Fruit fly (Drosophila melanogaster) whole organism, embryonic: ENCODE results near the gene CG43064.

Experiments used
- CG10274 ChIP-seq: fragments of 200-800 bp; sonication (Bioruptor generic); optimal IDR thresholded peaks from 3 replicates; lab custom pipeline; 2017; ENCODE audit warnings: missing biosample characterization, mild to moderate bottlenecking, missing genetic modification characterization
- CG11696 ChIP-seq: fragments of 200-800 bp; sonication (Bioruptor generic); IDR thresholded peaks from 2 replicates; pipeline ENCODE4 v1.3.6; 2022; ENCODE audit warnings: missing biosample characterization, missing genetic modification characterization
- CG14014 ChIP-seq: fragments of 200-800 bp; sonication (Bioruptor generic); IDR thresholded peaks from 2 replicates; pipeline ENCODE4 v1.3.6; 2022; ENCODE audit warnings: missing biosample characterization, missing genetic modification characterization
- CG1529 ChIP-seq: fragments of 200-800 bp; sonication (Bioruptor generic); optimal IDR thresholded peaks from 3 replicates; lab custom pipeline; 2018; ENCODE audit warnings: missing biosample characterization, missing genetic modification characterization
- CG1603 ChIP-seq: fragments of 200-800 bp; sonication (Bioruptor generic); optimal IDR thresholded peaks from 2 replicates; lab custom pipeline; 2019; ENCODE audit warnings: missing biosample characterization, mild to moderate bottlenecking, missing genetic modification characterization, moderate library complexity
- CG17328 ChIP-seq: fragments of 200-800 bp; sonication (Bioruptor generic); IDR thresholded peaks from 2 replicates; pipeline ENCODE4 v1.3.6; 2022; ENCODE audit warnings: missing biosample characterization, missing genetic modification characterization
- CG2202 ChIP-seq: fragments of 200-800 bp; sonication (Bioruptor generic); optimal IDR thresholded peaks from 2 replicates; lab custom pipeline; 2018; ENCODE audit warnings: missing biosample characterization, mild to moderate bottlenecking, missing genetic modification characterization
- CG3407 ChIP-seq: fragments of 200-800 bp; sonication (Bioruptor generic); optimal IDR thresholded peaks from 2 replicates; lab custom pipeline; 2018; ENCODE audit warnings: missing biosample characterization, mild to moderate bottlenecking, missing genetic modification characterization
- CG5245 ChIP-seq: fragments of 200-800 bp; sonication (Bioruptor generic); optimal IDR thresholded peaks from 3 replicates; lab custom pipeline; 2016; ENCODE audit warnings: missing biosample characterization, missing genetic modification characterization
- Chrac-16 ChIP-seq: fragments of 200-800 bp; sonication (Bioruptor generic); optimal IDR thresholded peaks from 3 replicates; lab custom pipeline; 2016; ENCODE audit warnings: missing biosample characterization, missing genetic modification characterization
- CoRest ChIP-seq: fragments of 200-800 bp; sonication (Bioruptor generic); optimal IDR thresholded peaks from 3 replicates; lab custom pipeline; 2018; ENCODE audit warnings: missing biosample characterization, mild to moderate bottlenecking, missing genetic modification characterization, moderate library complexity
- E2f2 ChIP-seq: fragments of 200-800 bp; sonication (Bioruptor generic); IDR thresholded peaks from 2 replicates; pipeline ENCODE4 v1.3.6; 2022; ENCODE audit warnings: missing biosample characterization, missing genetic modification characterization
- ERR ChIP-seq: fragments of 200-800 bp; sonication (Bioruptor generic); optimal IDR thresholded peaks from 2 replicates; lab custom pipeline; 2016; ENCODE audit warnings: missing biosample characterization, missing genetic modification characterization
- Fer2 ChIP-seq: fragments of 200-800 bp; sonication (Bioruptor generic); optimal IDR thresholded peaks from 2 replicates; lab custom pipeline; 2018; ENCODE audit warnings: missing biosample characterization, mild to moderate bottlenecking, missing genetic modification characterization, moderate library complexity
- Fer3 ChIP-seq: fragments of 200-800 bp; sonication (Bioruptor generic); optimal IDR thresholded peaks from 2 replicates; lab custom pipeline; 2018; ENCODE audit warnings: missing biosample characterization, mild to moderate bottlenecking, missing genetic modification characterization, moderate library complexity
- H2.0 ChIP-seq: fragments of 200-800 bp; sonication (Bioruptor generic); IDR thresholded peaks from 2 replicates; pipeline ENCODE4 v1.3.6; 2022; ENCODE audit warnings: missing biosample characterization, missing genetic modification characterization
- HLH4C ChIP-seq: fragments of 200-800 bp; sonication (Bioruptor generic); IDR thresholded peaks from 3 replicates; pipeline ENCODE4 v1.3.6; 2022; ENCODE audit warnings: missing biosample characterization, missing genetic modification characterization; ENCODE audit not compliant: partially characterized antibody
- Hand ChIP-seq: fragments of 200-800 bp; sonication (Bioruptor generic); optimal IDR thresholded peaks from 2 replicates; lab custom pipeline; 2017; ENCODE audit warnings: mild to moderate bottlenecking, missing biosample characterization, missing genetic modification reagents, missing genetic modification characterization
- Hmx ChIP-seq: fragments of 200-800 bp; sonication (Bioruptor generic); optimal IDR thresholded peaks from 2 replicates; lab custom pipeline; 2016; ENCODE audit warnings: missing biosample characterization, missing genetic modification characterization
- Hr78 ChIP-seq, 2 experiments: fragments of 200-800 bp in 1 of 2; fragments of >200 bp in 1 of 2; sonication (Bioruptor generic) in 1 of 2; optimal IDR thresholded peaks; 2 replicates each; lab custom pipeline; 2017 to 2019; ENCODE audit warnings: missing biosample characterization in 2 of 2, missing genetic modification characterization in 2 of 2, mild to moderate bottlenecking in 1 of 2, moderate library complexity in 1 of 2
- NfI ChIP-seq: fragments of 200-800 bp; sonication (Bioruptor generic); optimal IDR thresholded peaks from 3 replicates; lab custom pipeline; 2018; ENCODE audit warnings: missing biosample characterization, mild to moderate bottlenecking, missing genetic modification characterization, moderate library complexity
- Optix ChIP-seq: fragments of 200-800 bp; sonication (Bioruptor generic); IDR thresholded peaks from 3 replicates; pipeline ENCODE4 v1.3.6; 2022; ENCODE audit warnings: missing biosample characterization, missing genetic modification characterization
- Sry-β ChIP-seq: fragments of 200-800 bp; sonication (Bioruptor generic); optimal IDR thresholded peaks from 2 replicates; lab custom pipeline; 2018; ENCODE audit warnings: missing biosample characterization, mild to moderate bottlenecking, missing genetic modification characterization, moderate library complexity
- Tbp ChIP-seq: fragments of >200 bp; optimal IDR thresholded peaks from 2 replicates; lab custom pipeline; 2018; ENCODE audit warnings: missing biosample characterization, missing genetic modification characterization
- Trl ChIP-seq, 3 experiments: fragments of >200 bp in 2 of 3; fragments of 200-800 bp in 1 of 3; sonication (Bioruptor generic) in 1 of 3; optimal IDR thresholded peaks; 2 replicates in 1 of 3; 3 replicates in 2 of 3; lab custom pipeline; 2016 to 2017; ENCODE audit warnings: missing biosample characterization in 1 of 3, missing genetic modification characterization in 1 of 3
- Xbp1 ChIP-seq: fragments of 200-800 bp; sonication (Bioruptor generic); optimal IDR thresholded peaks from 3 replicates; lab custom pipeline; 2016; ENCODE audit warnings: missing biosample characterization, mild to moderate bottlenecking, missing genetic modification characterization
- ac ChIP-seq: fragments of 200-800 bp; sonication (Bioruptor generic); optimal IDR thresholded peaks from 3 replicates; lab custom pipeline; 2017; ENCODE audit warnings: missing biosample characterization, mild to moderate bottlenecking, missing genetic modification characterization
- caup ChIP-seq: fragments of 200-800 bp; sonication (Bioruptor generic); optimal IDR thresholded peaks from 3 replicates; lab custom pipeline; 2017; ENCODE audit warnings: missing biosample characterization, mild to moderate bottlenecking, missing genetic modification characterization, moderate library complexity; ENCODE audit not compliant: severe bottlenecking
- cg ChIP-seq: fragments of 200-800 bp; sonication (Bioruptor generic); optimal IDR thresholded peaks from 3 replicates; lab custom pipeline; 2019; ENCODE audit warnings: missing biosample characterization, mild to moderate bottlenecking, missing genetic modification characterization, moderate library complexity
- chn ChIP-seq: fragments of 200-800 bp; sonication (Bioruptor generic); optimal IDR thresholded peaks from 2 replicates; lab custom pipeline; 2016; ENCODE audit warnings: missing biosample characterization, missing genetic modification characterization
- dati ChIP-seq: fragments of 200-800 bp; sonication (Bioruptor generic); IDR thresholded peaks from 2 replicates; pipeline ENCODE4 v1.3.6; 2022; ENCODE audit warnings: missing biosample characterization, missing genetic modification characterization
- fd102C ChIP-seq: fragments of 200-800 bp; sonication (Bioruptor generic); optimal IDR thresholded peaks from 2 replicates; lab custom pipeline; 2018; ENCODE audit warnings: missing biosample characterization, mild to moderate bottlenecking, missing genetic modification characterization, moderate library complexity
- gce ChIP-seq: fragments of 200-800 bp; sonication (Bioruptor generic); IDR thresholded peaks from 3 replicates; pipeline ENCODE4 v1.3.6; 2022; ENCODE audit warnings: missing biosample characterization, missing genetic modification characterization
- hkb ChIP-seq, 2 experiments: fragments of 200-800 bp in 1 of 2; fragments of >200 bp in 1 of 2; sonication (Bioruptor generic) in 1 of 2; IDR thresholded peaks in 1 of 2; optimal IDR thresholded peaks in 1 of 2; 2 replicates each; pipeline versions ENCODE4 v1.3.6 to Lab custom; 2017 to 2022; ENCODE audit warnings: missing biosample characterization in 1 of 2, missing genetic modification characterization in 1 of 2
- kah ChIP-seq: fragments of 200-800 bp; sonication (Bioruptor generic); optimal IDR thresholded peaks from 2 replicates; lab custom pipeline; 2018; ENCODE audit warnings: missing biosample characterization, mild to moderate bottlenecking, missing genetic modification characterization
- kay ChIP-seq: fragments of 200-800 bp; sonication (Bioruptor generic); optimal IDR thresholded peaks from 2 replicates; lab custom pipeline; 2016; ENCODE audit warnings: missing biosample characterization, missing genetic modification characterization
- kni ChIP-seq: fragments of 200-800 bp; sonication (Bioruptor generic); optimal IDR thresholded peaks from 3 replicates; lab custom pipeline; 2017; ENCODE audit warnings: mild to moderate bottlenecking, missing biosample characterization, missing genetic modification reagents, missing genetic modification characterization
- lab ChIP-seq: fragments of 200-800 bp; sonication (Bioruptor generic); optimal IDR thresholded peaks from 3 replicates; lab custom pipeline; 2017; ENCODE audit warnings: missing biosample characterization, missing genetic modification characterization, mild to moderate bottlenecking, moderate library complexity, missing genetic modification reagents
- lov ChIP-seq, 2 experiments: fragments of 200-800 bp in 1 of 2; fragments of >200 bp in 1 of 2; sonication (Bioruptor generic) in 1 of 2; IDR thresholded peaks in 1 of 2; optimal IDR thresholded peaks in 1 of 2; 2 replicates in 1 of 2; 3 replicates in 1 of 2; pipeline versions ENCODE4 v1.3.6 to Lab custom; 2017 to 2022; ENCODE audit warnings: missing biosample characterization in 1 of 2, missing genetic modification characterization in 1 of 2
- ranshi ChIP-seq: fragments of 200-800 bp; sonication (Bioruptor generic); IDR thresholded peaks from 2 replicates; pipeline ENCODE4 v1.3.6; 2022; ENCODE audit warnings: missing biosample characterization, missing genetic modification characterization
- repo ChIP-seq: fragments of 200-800 bp; sonication (Bioruptor generic); optimal IDR thresholded peaks from 2 replicates; lab custom pipeline; 2016; ENCODE audit warnings: missing biosample characterization, missing genetic modification characterization
- run ChIP-seq: fragments of 200-800 bp; sonication (Bioruptor generic); optimal IDR thresholded peaks from 3 replicates; lab custom pipeline; 2018; ENCODE audit warnings: missing biosample characterization, mild to moderate bottlenecking, missing genetic modification characterization
- so ChIP-seq: fragments of 200-800 bp; sonication (Bioruptor generic); IDR thresholded peaks from 3 replicates; pipeline ENCODE4 v1.3.6; 2022; ENCODE audit warnings: missing biosample characterization, missing genetic modification characterization
- tll ChIP-seq, 2 experiments: fragments of 200-800 bp in 1 of 2; fragments of >200 bp in 1 of 2; sonication (Bioruptor generic) in 1 of 2; optimal IDR thresholded peaks; 2 replicates each; lab custom pipeline; 2017 to 2019; ENCODE audit warnings: missing biosample characterization in 2 of 2, missing genetic modification characterization in 2 of 2, mild to moderate bottlenecking in 1 of 2, moderate library complexity in 1 of 2
- unc-4 ChIP-seq: fragments of 200-800 bp; sonication (Bioruptor generic); IDR thresholded peaks from 2 replicates; pipeline ENCODE4 v1.3.6; 2022; ENCODE audit warnings: missing biosample characterization, missing genetic modification characterization; ENCODE audit not compliant: partially characterized antibody
- vnd ChIP-seq: fragments of 200-800 bp; sonication (Bioruptor generic); IDR thresholded peaks from 3 replicates; pipeline ENCODE4 v1.3.6; 2022; ENCODE audit warnings: missing biosample characterization, missing genetic modification characterization; ENCODE audit not compliant: partially characterized antibody

CG43064 gene

DNA sequence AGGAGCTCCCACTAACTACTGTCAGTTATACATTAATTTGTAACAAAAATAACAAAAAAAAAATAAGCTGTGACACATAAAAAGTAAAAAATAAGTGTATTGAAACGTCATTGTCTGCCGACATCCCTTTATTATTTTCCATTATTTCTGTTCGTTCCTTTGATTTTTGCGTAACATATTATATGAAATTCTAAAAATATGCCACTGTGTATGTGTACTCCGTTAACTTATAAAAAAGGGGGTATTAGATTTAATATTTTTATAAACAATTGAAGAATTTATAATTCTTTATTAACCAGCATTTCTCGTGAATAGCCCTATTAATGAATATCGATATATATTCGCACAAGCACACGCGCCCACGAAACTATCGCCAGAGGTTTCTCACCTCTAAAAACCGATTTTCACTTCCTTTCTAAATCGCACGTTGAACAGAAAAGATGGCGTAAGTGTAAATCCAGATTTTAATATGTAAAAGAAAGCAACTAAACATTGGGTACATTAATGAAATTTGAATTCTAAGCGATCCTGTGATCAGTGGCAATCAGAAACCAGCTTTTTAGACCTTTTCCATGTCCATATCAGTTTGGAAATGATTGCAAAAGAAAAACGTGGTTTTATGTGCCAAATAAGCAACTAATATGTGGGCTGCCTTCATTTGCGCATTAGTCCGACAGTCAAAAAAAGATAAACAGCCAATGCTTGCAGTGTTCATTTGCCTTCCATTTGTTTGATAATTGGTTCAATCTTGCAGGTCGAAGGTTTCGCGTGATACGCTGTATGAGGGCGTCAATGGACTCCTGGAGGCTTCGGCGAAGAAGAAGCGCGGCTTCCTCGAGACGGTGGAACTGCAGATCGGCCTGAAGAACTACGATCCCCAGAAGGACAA is 13.8 kb downstream of the CG43064 start, which contains the start of gene RpL10Ab (continued):
- no peak for TF ChIP-seq Trl (optimal IDR thresholded peaks at IDR 0.05; lab: Kevin White, UChicago)
- peak; percentile 54 for TF ChIP-seq Trl (GFP tag; optimal IDR thresholded peaks at IDR 0.05; lab: Kevin White, UChicago)
- peak; percentile 8; the same call in 1 of the 3 replicates for TF ChIP-seq so
- TF ChIP-seq Tbp (GFP tag; lab: Kevin White, UChicago), result no peak
- TF ChIP-seq Sry-β, result peak; percentile 24
- no peak for TF ChIP-seq kay (GFP tag; lab: Kevin White, UChicago)
- TF ChIP-seq lov (optimal IDR thresholded peaks at IDR 0.05; lab: Kevin White, UChicago), result no peak
- TF ChIP-seq lov (GFP tag; IDR thresholded peaks at IDR 0.05; lab: Robert Waterston, UW), result peak; percentile 86
- TF ChIP-seq kah (GFP tag; lab: Kevin White, UChicago), result peak; percentile 13
- TF ChIP-seq Hr78 (GFP tag; optimal IDR thresholded peaks at IDR 0.05; lab: Kevin White, UChicago), result no peak
- TF ChIP-seq CG1603 (tag; lab: Kevin White, UChicago), result peak; percentile 69
- no peak for TF ChIP-seq Hmx (GFP tag; lab: Kevin White, UChicago)
- peak; percentile 73 for TF ChIP-seq CoRest (tag; lab: Kevin White, UChicago)
- 0 out of 2 replicates have a peak, but pooled peaks have one; percentile 37 for TF ChIP-seq E2f2
- no peak for TF ChIP-seq CG11696 (GFP tag; lab: Robert Waterston, UW)
- TF ChIP-seq Fer3 (tag; lab: Kevin White, UChicago), result peak; percentile 70
- TF ChIP-seq caup (GFP tag; lab: Kevin White, UChicago), result peak; percentile 72
- peak; percentile 65 for TF ChIP-seq unc-4 (GFP tag; lab: Robert Waterston, UW)
- TF ChIP-seq ac (GFP tag; lab: Kevin White, UChicago), result no peak
- TF ChIP-seq CG1529 (GFP tag; lab: Kevin White, UChicago), result no peak
- TF ChIP-seq ranshi, result peak; percentile 74; the same call in 1 of the 2 replicates
- TF ChIP-seq HLH4C, result peak; percentile 75
- peak; percentile 7 for TF ChIP-seq Fer2 (tag; lab: Kevin White, UChicago)
- peak; percentile 32 for TF ChIP-seq CG10274
- TF ChIP-seq chn, result no peak
- peak; percentile 71 for TF ChIP-seq CG17328 (GFP tag; lab: Robert Waterston, UW)
- peak; percentile 50; the same call in 1 of the 3 replicates for TF ChIP-seq Optix (GFP tag; lab: Robert Waterston, UW)
- no peak for TF ChIP-seq CG2202
- TF ChIP-seq H2.0 (GFP tag; lab: Robert Waterston, UW), result peak; percentile 61
- peak; percentile 28 for TF ChIP-seq kni (GFP tag; lab: Kevin White, UChicago)
- no peak; the same call in 1 of the 2 replicates for TF ChIP-seq dati
- TF ChIP-seq Chrac-16 (GFP tag; lab: Kevin White, UChicago), result peak; percentile 3
- no peak; the same call in none of the 2 replicates for TF ChIP-seq CG14014 (GFP tag; lab: Robert Waterston, UW)
- TF ChIP-seq gce, result no peak
- TF ChIP-seq ERR, result no peak
- TF ChIP-seq fd102C (GFP tag; lab: Kevin White, UChicago), result no peak
- TF ChIP-seq Hand (GFP tag; lab: Kevin White, UChicago), result no peak
- no peak for TF ChIP-seq hkb (optimal IDR thresholded peaks at IDR 0.05; lab: Kevin White, UChicago)
- TF ChIP-seq hkb (GFP tag; IDR thresholded peaks at IDR 0.05; lab: Robert Waterston, UW), result no peak
- peak; percentile 82 for TF ChIP-seq lab (GFP tag; lab: Kevin White, UChicago)
- TF ChIP-seq repo (GFP tag; lab: Kevin White, UChicago), result no peak
- peak; percentile 57 for TF ChIP-seq Xbp1 (GFP tag; lab: Kevin White, UChicago)
- TF ChIP-seq run (tag; lab: Kevin White, UChicago), result no peak
- TF ChIP-seq cg (GFP tag; lab: Kevin White, UChicago), result no peak
- peak; percentile 79 for TF ChIP-seq NfI (GFP tag; lab: Kevin White, UChicago)
- peak; percentile 36 for TF ChIP-seq CG3407 (GFP tag; lab: Kevin White, UChicago)
- TF ChIP-seq vnd (GFP tag; lab: Robert Waterston, UW), result peak; percentile 74
- TF ChIP-seq tll (GFP tag; optimal IDR thresholded peaks at IDR 0.05; lab: Kevin White, UChicago), result no peak
- peak; percentile 6 for TF ChIP-seq CG5245
